Worm (Caenorhabditis elegans) whole organism, L3 larva: Measurements from ENCODE around the gene F07E5.12.
"Not testable (repeated sequence)": the region's sequence is repeated elsewhere in the genome, so short reads cannot be mapped to it uniquely, and the experiment has no call there.

Source experiments
- ceh-9 ChIP-seq: sonication (generic microtip); optimal IDR thresholded peaks from 2 replicates; lab custom pipeline; 2018; ENCODE audit warnings: missing biosample characterization, missing genetic modification characterization
- elt-3 ChIP-seq, 3 experiments: fragments of 150-350 bp in 1 of 3; sonication (generic microtip) in 2 of 3; optimal IDR thresholded peaks; 2 replicates in 2 of 3; 4 replicates in 1 of 3; lab custom pipeline; 2014 to 2017; ENCODE audit warnings: missing biosample characterization in 3 of 3, missing genetic modification characterization in 3 of 3
- fos-1 ChIP-seq: fragments of 150-350 bp; optimal IDR thresholded peaks from 2 replicates; lab custom pipeline; 2014; ENCODE audit warnings: missing biosample characterization, missing genetic modification characterization
- lin-39 ChIP-seq: fragments of 150-350 bp; optimal IDR thresholded peaks from 2 replicates; lab custom pipeline; 2018; ENCODE audit warnings: missing biosample characterization, missing genetic modification reagents, missing genetic modification characterization
- nfya-1 ChIP-seq: sonication (generic microtip); optimal IDR thresholded peaks from 2 replicates; lab custom pipeline; 2017; ENCODE audit warnings: missing genetic modification characterization, mild to moderate bottlenecking, missing compliant biosample characterization, antibody characterized with exemption, moderate library complexity; ENCODE audit not compliant: insufficient read depth
- nhr-28 ChIP-seq: fragments of 150-350 bp; optimal IDR thresholded peaks from 2 replicates; lab custom pipeline; 2014; ENCODE audit warnings: missing biosample characterization, missing genetic modification characterization
- ztf-11 ChIP-seq: fragments of 150-350 bp; optimal IDR thresholded peaks from 2 replicates; lab custom pipeline; 2014; ENCODE audit warnings: missing biosample characterization, missing genetic modification characterization

- TF ChIP-seq elt-3 (tag; optimal IDR thresholded peaks at IDR 0.05; lab: Kevin White, UChicago); nfya-1; ceh-9 (tag; lab: Kevin White, UChicago); fos-1 (tag; lab: Kevin White, UChicago); lin-39 (tag; lab: Kevin White, UChicago); nhr-28 (tag; lab: Kevin White, UChicago); ztf-11: not testable (repeated sequence)
These were observed 44.3 kb upstream of the F07E5.12 start, which contains the start of gene cya-2 for ce11 chrII:2023514-2023913.
